Worm (Caenorhabditis elegans): ENCODE results near the gene sds-22.

sds-22 gene

DNA sequence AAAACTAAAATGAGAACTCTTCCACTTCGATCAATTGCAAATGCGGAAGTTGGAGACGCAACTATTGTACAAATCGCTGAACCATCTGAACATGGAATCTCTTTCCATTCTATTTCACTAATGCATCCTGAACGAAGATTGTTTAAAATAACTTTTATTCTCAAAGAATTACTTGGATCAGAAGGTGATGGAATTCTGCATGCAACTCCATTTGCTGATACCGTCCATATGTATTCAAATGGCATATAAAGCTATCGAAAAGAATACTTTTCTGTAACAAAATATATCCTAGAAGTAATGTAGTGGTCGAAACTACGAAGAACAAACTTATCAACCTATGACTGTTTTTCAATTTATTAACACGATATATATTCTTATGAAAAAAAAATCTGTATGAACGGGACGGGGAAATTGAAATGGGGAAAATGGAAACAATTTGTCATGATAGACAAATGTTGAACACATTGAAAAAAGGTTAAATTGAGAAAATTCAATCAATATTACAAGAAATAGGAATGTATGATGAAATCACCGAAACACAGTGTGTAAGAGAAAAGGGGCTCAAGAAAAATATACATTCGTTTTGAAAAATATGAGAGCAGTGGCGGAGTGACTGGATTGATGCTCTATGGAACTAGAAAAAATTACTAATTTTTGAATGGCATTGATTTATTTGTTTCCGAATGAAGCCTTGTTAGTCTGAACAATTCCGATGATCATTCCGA lies 19.7 kb downstream of the sds-22 start, which contains the start of gene T01H3.2:
T01H3.2 (minus strand) TSS at position 251 of the 725 bp plus-strand sequence.
- TF ChIP-seq ztf-11 (tag; optimal IDR thresholded peaks at IDR 0.05) (no peak), ama-1 (optimal IDR thresholded peaks at IDR 0.05) (peak; percentile 2), lsy-2 (tag; optimal IDR thresholded peaks at IDR 0.05) (peak in 1 of 2 experiments; percentile 12), crh-2 (tag; optimal IDR thresholded peaks at IDR 0.05) (peak; percentile 3), lin-13 (GFP tag; optimal IDR thresholded peaks at IDR 0.05) (no peak)

DNA sequence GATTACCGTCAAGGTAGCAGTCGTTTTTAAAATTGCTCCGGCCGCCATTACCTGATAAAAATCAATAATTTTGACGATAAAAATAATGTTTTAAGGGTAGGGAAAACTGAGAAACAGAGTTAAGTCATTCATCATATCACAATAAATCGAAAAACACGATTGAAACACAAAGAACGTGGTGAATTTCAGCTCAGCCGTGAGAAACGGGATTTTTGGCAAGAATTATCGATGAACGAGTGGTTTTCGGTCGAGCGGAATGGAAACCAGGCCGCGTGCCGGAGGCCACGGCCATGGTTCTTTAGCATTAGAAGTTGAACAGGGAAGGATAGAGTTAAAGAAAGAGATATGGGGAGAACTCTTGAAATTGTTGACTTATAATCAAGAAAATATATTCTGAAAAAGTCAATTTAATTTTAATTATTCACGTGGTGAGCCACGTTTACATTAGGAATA lies 21.1 kb downstream of the sds-22 start, which contains the start of the genes vha-4 and T01H3.5:
vha-4 (minus strand) TSS at position 51 of the 453 bp plus-strand sequence.
T01H3.5 (plus strand) TSS at position 351 of the 453 bp plus-strand sequence.
- TF ChIP-seq unc-55 (GFP tag; optimal IDR thresholded peaks at IDR 0.05), result peak; percentile 16
- TF ChIP-seq nhr-129 (tag; optimal IDR thresholded peaks at IDR 0.05), result peak; percentile 5
- TF ChIP-seq nhr-77 (tag; optimal IDR thresholded peaks at IDR 0.05), result no peak
- TF ChIP-seq fos-1 (tag; optimal IDR thresholded peaks at IDR 0.05), result peak; percentile 62
- TF ChIP-seq lsy-2 (tag; optimal IDR thresholded peaks at IDR 0.05), result peak in 1 of 2 experiments; percentile 12
- TF ChIP-seq blmp-1 (tag; optimal IDR thresholded peaks at IDR 0.05; ENCODE audit: insufficient read depth), result no peak

DNA sequence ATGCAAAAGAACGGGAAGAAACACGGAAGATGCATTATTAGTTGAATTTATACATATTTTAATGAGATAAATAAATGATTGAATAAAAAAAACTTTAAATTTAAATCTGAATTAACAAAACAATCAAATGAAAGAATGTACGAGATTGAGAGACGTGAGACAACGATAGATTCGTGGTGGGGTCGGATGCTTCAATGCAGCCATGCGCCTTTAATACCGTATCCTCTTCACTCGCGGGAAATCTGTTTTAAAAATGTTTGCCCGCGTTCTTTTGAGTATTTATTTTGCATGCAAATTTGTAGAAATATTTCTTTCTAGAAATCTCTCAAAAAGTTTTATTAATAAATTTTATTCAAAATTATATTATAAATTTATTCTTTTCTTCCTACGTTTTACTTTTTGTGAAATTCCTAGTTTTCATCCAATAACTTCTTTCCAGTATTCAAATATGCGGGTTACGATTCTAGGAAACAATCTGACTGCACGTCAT lies 22.2 kb downstream of the sds-22 start, which contains the start of gene perm-1:
perm-1 (plus strand) TSS at position 440 of the 490 bp plus-strand sequence.
- TF ChIP-seq lsy-2 (tag; optimal IDR thresholded peaks at IDR 0.05) (peak in 1 of 2 experiments; percentile 53), nhr-25 (tag; optimal IDR thresholded peaks at IDR 0.05) (no peak), peb-1 (tag; optimal IDR thresholded peaks at IDR 0.05) (no peak)

DNA sequence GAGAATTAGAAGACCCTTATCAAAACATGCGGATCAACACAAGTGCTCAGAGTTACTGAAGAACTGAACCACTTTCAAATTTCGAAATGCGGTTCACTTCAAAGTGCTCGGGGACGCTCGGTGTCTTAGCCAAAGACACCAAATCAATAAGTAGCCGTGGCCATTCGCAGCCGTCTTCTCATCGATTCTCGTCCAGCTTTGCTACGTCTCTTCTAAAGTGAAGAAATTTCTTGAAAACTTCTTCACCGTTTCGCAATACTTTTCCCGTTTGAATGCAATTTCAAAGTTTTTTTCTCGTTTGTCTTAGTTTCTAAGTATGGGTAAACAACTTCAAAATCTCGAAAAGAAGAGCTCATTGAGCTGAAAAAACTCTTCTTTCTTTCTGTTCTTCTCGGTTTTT lies 26.7 kb downstream of the sds-22 start:
- TF ChIP-seq nhr-129 (tag; optimal IDR thresholded peaks at IDR 0.05) (peak; percentile 20), lin-11 (tag; optimal IDR thresholded peaks at IDR 0.05) (peak; percentile 23), C34F6.9 (tag; optimal IDR thresholded peaks at IDR 0.05) (peak; percentile 65), unc-55 (GFP tag; optimal IDR thresholded peaks at IDR 0.05) (peak; percentile 95), ZK546.5 (tag; optimal IDR thresholded peaks at IDR 0.05) (no peak), lsy-2 (tag; optimal IDR thresholded peaks at IDR 0.05) (peak in 1 of 2 experiments; percentile 38), Y55F3AM.14 (GFP tag; optimal IDR thresholded peaks at IDR 0.05) (no peak), mab-5 (tag; optimal IDR thresholded peaks at IDR 0.05) (no peak)

DNA sequence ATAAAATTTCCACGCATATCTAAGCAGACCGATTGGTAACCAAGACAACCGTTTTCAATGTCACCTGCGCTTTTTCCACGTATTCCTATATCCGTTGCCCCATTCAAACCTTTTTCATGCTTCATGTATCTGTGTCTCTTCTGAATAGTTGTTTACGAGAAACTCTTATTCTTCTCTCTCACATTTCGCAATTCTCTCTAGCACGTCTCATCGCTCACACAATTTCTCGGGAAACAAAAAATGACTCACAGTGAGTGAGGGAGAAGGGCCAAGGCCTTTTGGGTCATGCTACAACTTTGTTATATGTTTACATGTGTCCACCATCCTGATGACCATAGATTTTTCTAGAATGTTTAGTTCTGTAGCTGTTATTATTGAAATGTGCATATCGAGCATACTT lies 29.1 kb downstream of the sds-22 start:
- peak; percentile 6 for TF ChIP-seq nhr-21 (tag; optimal IDR thresholded peaks at IDR 0.05)
- TF ChIP-seq crh-2 (tag; optimal IDR thresholded peaks at IDR 0.05), result peak; percentile 85
- TF ChIP-seq lin-39 (tag; optimal IDR thresholded peaks at IDR 0.05), result no peak
- peak; percentile 83 for TF ChIP-seq zag-1 (tag; optimal IDR thresholded peaks at IDR 0.05)
- peak; percentile 21 for TF ChIP-seq lin-11 (tag; optimal IDR thresholded peaks at IDR 0.05)
- TF ChIP-seq ztf-11 (tag; optimal IDR thresholded peaks at IDR 0.05), result no peak
- TF ChIP-seq mbf-1 (tag; optimal IDR thresholded peaks at IDR 0.05), result no peak
- no peak for TF ChIP-seq sem-4 (tag; optimal IDR thresholded peaks at IDR 0.05)
- TF ChIP-seq ama-1 (optimal IDR thresholded peaks at IDR 0.05), result peak; percentile 41
- no peak for TF ChIP-seq aly-2 (tag; optimal IDR thresholded peaks at IDR 0.05)
- TF ChIP-seq blmp-1 (tag; optimal IDR thresholded peaks at IDR 0.05; ENCODE audit: insufficient read depth), result no peak
- peak; percentile 17 for TF ChIP-seq lin-13 (GFP tag; optimal IDR thresholded peaks at IDR 0.05)
- TF ChIP-seq elt-3 (tag; optimal IDR thresholded peaks at IDR 0.05), result no peak
- TF ChIP-seq unc-55 (GFP tag; optimal IDR thresholded peaks at IDR 0.05), result peak; percentile 44
- no peak for TF ChIP-seq elt-1 (tag; optimal IDR thresholded peaks at IDR 0.05)
- no peak for TF ChIP-seq Y55F3AM.14 (GFP tag; optimal IDR thresholded peaks at IDR 0.05)
- TF ChIP-seq ztf-4 (tag; optimal IDR thresholded peaks at IDR 0.05), result peak; percentile 75
- no peak for TF ChIP-seq ceh-82 (tag; optimal IDR thresholded peaks at IDR 0.05)
- no peak for TF ChIP-seq egl-27 (tag; optimal IDR thresholded peaks at IDR 0.05)
- no peak for TF ChIP-seq alr-1 (tag; optimal IDR thresholded peaks at IDR 0.05)
- no peak for TF ChIP-seq nhr-77 (tag; optimal IDR thresholded peaks at IDR 0.05)
- no peak for TF ChIP-seq R02D3.7 (tag; optimal IDR thresholded peaks at IDR 0.05)
- TF ChIP-seq nhr-10 (tag; optimal IDR thresholded peaks at IDR 0.05), result no peak
- TF ChIP-seq gmeb-1 (tag; optimal IDR thresholded peaks at IDR 0.05), result no peak
- TF ChIP-seq nhr-237 (tag; optimal IDR thresholded peaks at IDR 0.05), result no peak
- TF ChIP-seq sma-3 (GFP tag; optimal IDR thresholded peaks at IDR 0.05), result no peak
- no peak for TF ChIP-seq nhr-6 (tag; optimal IDR thresholded peaks at IDR 0.05)
- no peak for TF ChIP-seq unc-62 (GFP tag; optimal IDR thresholded peaks at IDR 0.05)
- TF ChIP-seq unc-39 (tag; optimal IDR thresholded peaks at IDR 0.05), result no peak
- TF ChIP-seq dmd-4 (tag; optimal IDR thresholded peaks at IDR 0.05), result no peak
- TF ChIP-seq mdl-1 (tag; optimal IDR thresholded peaks at IDR 0.05), result no peak
- TF ChIP-seq peb-1 (tag; optimal IDR thresholded peaks at IDR 0.05), result no peak
- peak; percentile 40 for TF ChIP-seq sma-9 (GFP tag; optimal IDR thresholded peaks at IDR 0.05)
- no peak for TF ChIP-seq sma-9 (tag; optimal IDR thresholded peaks at IDR 0.05)
- TF ChIP-seq ZK546.5 (tag; optimal IDR thresholded peaks at IDR 0.05), result no peak
- peak; percentile 92 for TF ChIP-seq nhr-129 (tag; optimal IDR thresholded peaks at IDR 0.05)
- TF ChIP-seq snpc-4 (tag; optimal IDR thresholded peaks at IDR 0.05), result no peak

Data from whole organism, L2 larva.